Fruit fly (Drosophila melanogaster): ENCODE results near the gene X11Lbeta.
"Not testable (repeated sequence)": the region's sequence is repeated elsewhere in the genome, so short reads cannot be mapped to it uniquely, and the experiment has no call there.

DNA sequence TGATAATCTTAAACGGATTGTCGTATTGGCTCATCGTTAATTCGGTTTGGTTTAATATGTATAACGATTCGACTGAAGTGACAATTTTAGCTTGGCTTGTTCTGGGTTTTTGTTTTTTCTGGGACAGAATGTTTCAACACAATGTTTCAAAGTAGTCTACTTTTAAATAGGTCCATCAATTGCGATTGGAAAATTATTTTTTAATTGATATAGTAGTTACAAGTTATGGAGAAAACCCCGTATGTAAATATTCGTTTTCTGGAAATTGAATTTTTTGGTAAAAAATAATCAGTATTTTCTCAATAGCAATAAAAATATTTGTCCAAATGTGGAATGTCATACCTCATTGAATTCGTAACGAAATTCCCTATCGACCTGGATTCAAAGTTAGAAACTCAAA is 4.4 kb upstream of the X11Lbeta start, which contains the start of gene Rab9Db:
- not testable (repeated sequence) for TF ChIP-seq Hnf4 (GFP tag; optimal IDR thresholded peaks at IDR 0.05); usp (GFP tag; optimal IDR thresholded peaks at IDR 0.05); dl (GFP tag; optimal IDR thresholded peaks at IDR 0.05; ENCODE audit: insufficient read depth in 1 of 2, partially characterized antibody in 2 of 2); Sp1 (GFP tag; optimal IDR thresholded peaks at IDR 0.05); woc (GFP tag; optimal IDR thresholded peaks at IDR 0.05); foxo (GFP tag; optimal IDR thresholded peaks at IDR 0.05); GATAd (GFP tag; optimal IDR thresholded peaks at IDR 0.05); ey (GFP tag; optimal IDR thresholded peaks at IDR 0.05); Rel (GFP tag; optimal IDR thresholded peaks at IDR 0.05); Rel (tag; optimal IDR thresholded peaks at IDR 0.05); fru (GFP tag; optimal IDR thresholded peaks at IDR 0.05); br (GFP tag; optimal IDR thresholded peaks at IDR 0.05); sage (GFP tag; optimal IDR thresholded peaks at IDR 0.05)

All from whole organism, wandering third instar larva.